Worm (Caenorhabditis elegans) whole organism, mixed stage, embryonic: Measurements from ENCODE around the gene ule-3.

Experiments used
- lin-13 ChIP-seq: fragments of 150-350 bp; optimal IDR thresholded peaks from 2 replicates; lab custom pipeline; 2014; ENCODE audit warnings: missing biosample characterization, missing genetic modification characterization
- lsy-2 ChIP-seq: fragments of 150-350 bp; optimal IDR thresholded peaks from 2 replicates; lab custom pipeline; 2014; ENCODE audit warnings: missing biosample characterization, missing genetic modification characterization
- nhr-237 ChIP-seq: fragments of 150-350 bp; optimal IDR thresholded peaks from 2 replicates; lab custom pipeline; 2014; ENCODE audit warnings: missing biosample characterization, missing genetic modification characterization
- sptf-1 ChIP-seq: sonication (generic microtip); optimal IDR thresholded peaks from 2 replicates; lab custom pipeline; 2017; ENCODE audit warnings: mild to moderate bottlenecking, missing genetic modification characterization, moderate library complexity, missing compliant biosample characterization
- unc-39 ChIP-seq: fragments of 150-350 bp; optimal IDR thresholded peaks from 2 replicates; lab custom pipeline; 2014; ENCODE audit warnings: missing biosample characterization, missing genetic modification characterization
- unc-62 ChIP-seq: fragments of 150-350 bp; optimal IDR thresholded peaks from 2 replicates; lab custom pipeline; 2014; ENCODE audit warnings: missing biosample characterization, missing genetic modification reagents, missing genetic modification characterization

DNA sequence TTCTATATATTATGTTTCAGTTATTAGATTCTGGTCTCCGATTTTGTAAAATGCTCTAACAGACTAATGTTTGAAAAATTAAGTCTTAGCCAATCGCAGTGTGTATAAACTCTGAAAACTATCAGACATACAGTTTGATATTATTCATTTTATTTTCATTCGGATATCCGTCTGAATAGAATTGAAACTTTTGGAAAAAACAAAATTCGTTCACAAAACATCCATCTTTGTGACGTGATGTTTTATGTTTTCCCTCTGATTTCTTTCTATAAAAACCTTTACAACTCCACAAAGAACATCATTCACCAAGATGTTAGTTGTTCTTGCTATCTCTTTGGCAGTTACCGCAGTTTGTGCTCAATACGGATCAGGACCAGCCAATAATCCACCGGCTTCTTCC, at the start of gene ule-3:
- TF ChIP-seq unc-62 (GFP tag; lab: Kevin White, UChicago) (no peak), lin-13 (no peak), unc-39 (tag; lab: Kevin White, UChicago) (no peak), nhr-237 (no peak), lsy-2 (tag; lab: Kevin White, UChicago) (no peak), sptf-1 (tag; lab: Kevin White, UChicago) (no peak)
